Fruit fly (Drosophila melanogaster) whole organism, embryonic: ENCODE results near the gene CG17855.

Source experiments
- Adf1 ChIP-seq: fragments of 200-800 bp; sonication (Bioruptor generic); IDR thresholded peaks from 2 replicates; pipeline ENCODE4 v1.3.6; 2022; ENCODE audit warnings: missing biosample characterization, missing genetic modification characterization
- Bdp1 ChIP-seq: fragments of 200-800 bp; sonication (Bioruptor generic); optimal IDR thresholded peaks from 3 replicates; lab custom pipeline; 2016; ENCODE audit warnings: missing biosample characterization, missing genetic modification characterization
- Bgb ChIP-seq: fragments of 200-800 bp; sonication (Bioruptor generic); IDR thresholded peaks from 2 replicates; pipeline ENCODE4 v1.3.6; 2022; ENCODE audit warnings: missing biosample characterization, missing genetic modification characterization; ENCODE audit not compliant: partially characterized antibody
- Blimp-1 ChIP-seq: fragments of 200-800 bp; sonication (Bioruptor generic); optimal IDR thresholded peaks from 3 replicates; lab custom pipeline; 2018; ENCODE audit warnings: missing biosample characterization, missing genetic modification characterization, mild to moderate bottlenecking, moderate library complexity, missing genetic modification reagents
- CG10274 ChIP-seq: fragments of 200-800 bp; sonication (Bioruptor generic); optimal IDR thresholded peaks from 3 replicates; lab custom pipeline; 2017; ENCODE audit warnings: missing biosample characterization, mild to moderate bottlenecking, missing genetic modification characterization
- CG11456 ChIP-seq: fragments of 200-800 bp; sonication (Bioruptor generic); IDR thresholded peaks from 3 replicates; pipeline ENCODE4 v1.3.6; 2022; ENCODE audit warnings: missing biosample characterization, missing genetic modification characterization
- CG12299 ChIP-seq: fragments of 200-800 bp; sonication (Bioruptor generic); optimal IDR thresholded peaks from 2 replicates; lab custom pipeline; 2018; ENCODE audit warnings: missing biosample characterization, mild to moderate bottlenecking, missing genetic modification characterization
- CG15696 ChIP-seq: fragments of 200-800 bp; sonication (Bioruptor generic); optimal IDR thresholded peaks from 2 replicates; lab custom pipeline; 2019; ENCODE audit warnings: missing biosample characterization, mild to moderate bottlenecking, missing genetic modification characterization, moderate library complexity
- CG1647 ChIP-seq: fragments of 200-800 bp; sonication (Bioruptor generic); optimal IDR thresholded peaks from 3 replicates; lab custom pipeline; 2016; ENCODE audit warnings: missing biosample characterization, missing genetic modification characterization
- CG1792 ChIP-seq: fragments of 200-800 bp; sonication (Bioruptor generic); optimal IDR thresholded peaks from 2 replicates; lab custom pipeline; 2016; ENCODE audit warnings: missing biosample characterization, missing genetic modification characterization
- CG18262 ChIP-seq: fragments of 200-800 bp; optimal IDR thresholded peaks from 3 replicates; lab custom pipeline; 2019; ENCODE audit warnings: missing biosample characterization, mild to moderate bottlenecking, missing genetic modification characterization, moderate library complexity
- CG18476 ChIP-seq: fragments of 200-800 bp; sonication (Bioruptor generic); optimal IDR thresholded peaks from 2 replicates; lab custom pipeline; 2016; ENCODE audit warnings: missing biosample characterization, mild to moderate bottlenecking, missing genetic modification characterization
- CG2712 ChIP-seq: fragments of 200-800 bp; optimal IDR thresholded peaks from 3 replicates; lab custom pipeline; 2019; ENCODE audit warnings: missing biosample characterization, mild to moderate bottlenecking, missing genetic modification characterization, moderate library complexity
- CG34224 ChIP-seq: fragments of 200-800 bp; sonication (Bioruptor generic); IDR thresholded peaks from 3 replicates; pipeline ENCODE4 v1.3.6; 2022; ENCODE audit warnings: missing biosample characterization, missing genetic modification characterization; ENCODE audit not compliant: partially characterized antibody
- CG3995 ChIP-seq: fragments of 200-800 bp; sonication (Bioruptor generic); optimal IDR thresholded peaks from 3 replicates; lab custom pipeline; 2016; ENCODE audit warnings: missing biosample characterization, missing genetic modification characterization
- CG4282 ChIP-seq: fragments of 200-800 bp; sonication (Bioruptor generic); optimal IDR thresholded peaks from 2 replicates; lab custom pipeline; 2016; ENCODE audit warnings: missing biosample characterization, missing genetic modification characterization
- CG4328 ChIP-seq: fragments of 200-800 bp; sonication (Bioruptor generic); optimal IDR thresholded peaks from 3 replicates; lab custom pipeline; 2017; ENCODE audit warnings: missing biosample characterization, missing genetic modification reagents, missing genetic modification characterization
- CG4360 ChIP-seq: fragments of 200-800 bp; sonication (Bioruptor generic); IDR thresholded peaks from 2 replicates; pipeline ENCODE4 v1.3.6; 2022; ENCODE audit warnings: missing biosample characterization, missing genetic modification characterization
- CG4730 ChIP-seq: fragments of 200-800 bp; sonication (Bioruptor generic); IDR thresholded peaks from 2 replicates; pipeline ENCODE4 v1.3.6; 2022; ENCODE audit warnings: missing biosample characterization, missing genetic modification characterization
- CG6813 ChIP-seq: fragments of 200-800 bp; sonication (Bioruptor generic); optimal IDR thresholded peaks from 2 replicates; lab custom pipeline; 2017; ENCODE audit warnings: missing biosample characterization, missing genetic modification characterization, mild to moderate bottlenecking, moderate library complexity, missing genetic modification reagents
- CG7556 ChIP-seq: fragments of 200-800 bp; sonication (Bioruptor generic); optimal IDR thresholded peaks from 2 replicates; lab custom pipeline; 2017; ENCODE audit warnings: missing biosample characterization, mild to moderate bottlenecking, missing genetic modification characterization
- CG7963 ChIP-seq: fragments of 200-800 bp; sonication (Bioruptor generic); IDR thresholded peaks from 3 replicates; pipeline ENCODE4 v1.3.6; 2022; ENCODE audit warnings: missing biosample characterization, missing genetic modification characterization; ENCODE audit not compliant: partially characterized antibody
- Drgx ChIP-seq: fragments of 200-800 bp; sonication (Bioruptor generic); IDR thresholded peaks from 2 replicates; pipeline ENCODE4 v1.3.6; 2022; ENCODE audit warnings: missing biosample characterization, missing genetic modification characterization
- GATAe ChIP-seq: fragments of 200-800 bp; sonication (Bioruptor generic); conservative IDR thresholded peaks from 2 replicates; pipeline ENCODE4 v1.3.6; 2022; ENCODE audit warnings: missing biosample characterization, missing genetic modification characterization
- Gug ChIP-seq: fragments of 200-800 bp; sonication (Bioruptor generic); IDR thresholded peaks from 4 replicates; pipeline ENCODE4 v1.3.6; 2022; ENCODE audit warnings: missing biosample characterization, missing genetic modification characterization
- H2.0 ChIP-seq: fragments of 200-800 bp; sonication (Bioruptor generic); IDR thresholded peaks from 2 replicates; pipeline ENCODE4 v1.3.6; 2022; ENCODE audit warnings: missing biosample characterization, missing genetic modification characterization
- HLH3B ChIP-seq: fragments of 200-800 bp; sonication (Bioruptor generic); IDR thresholded peaks from 2 replicates; pipeline ENCODE4 v1.3.6; 2022; ENCODE audit warnings: missing biosample characterization, missing genetic modification characterization
- PHDP ChIP-seq: fragments of 200-800 bp; sonication (Bioruptor generic); optimal IDR thresholded peaks from 3 replicates; lab custom pipeline; 2018; ENCODE audit warnings: missing biosample characterization, mild to moderate bottlenecking, missing genetic modification characterization, moderate library complexity
- Rx ChIP-seq: fragments of 200-800 bp; sonication (Bioruptor generic); IDR thresholded peaks from 2 replicates; pipeline ENCODE4 v1.3.6; 2022; ENCODE audit warnings: missing biosample characterization, missing genetic modification characterization
- Scr ChIP-seq: fragments of 200-800 bp; sonication (Bioruptor generic); IDR thresholded peaks from 2 replicates; pipeline ENCODE4 v1.3.6; 2022; ENCODE audit warnings: missing biosample characterization, missing genetic modification characterization; ENCODE audit not compliant: partially characterized antibody
- Side ChIP-seq: fragments of 200-800 bp; sonication (Bioruptor generic); optimal IDR thresholded peaks from 2 replicates; lab custom pipeline; 2016; ENCODE audit warnings: missing biosample characterization, missing genetic modification characterization
- ase ChIP-seq: fragments of 200-800 bp; sonication (Bioruptor generic); IDR thresholded peaks from 3 replicates; pipeline ENCODE4 v1.3.6; 2022; ENCODE audit warnings: missing biosample characterization, missing genetic modification characterization
- caup ChIP-seq: fragments of 200-800 bp; sonication (Bioruptor generic); optimal IDR thresholded peaks from 3 replicates; lab custom pipeline; 2017; ENCODE audit warnings: missing biosample characterization, mild to moderate bottlenecking, missing genetic modification characterization, moderate library complexity; ENCODE audit not compliant: severe bottlenecking
- crp ChIP-seq, 2 experiments: fragments of 200-800 bp; sonication (Bioruptor generic); optimal IDR thresholded peaks; 2 replicates in 1 of 2; 3 replicates in 1 of 2; lab custom pipeline; 2017; ENCODE audit warnings: missing biosample characterization in 2 of 2, missing genetic modification characterization in 2 of 2, mild to moderate bottlenecking in 1 of 2, moderate library complexity in 1 of 2
- dati ChIP-seq: fragments of 200-800 bp; sonication (Bioruptor generic); IDR thresholded peaks from 2 replicates; pipeline ENCODE4 v1.3.6; 2022; ENCODE audit warnings: missing biosample characterization, missing genetic modification characterization
- disco-r ChIP-seq: fragments of 200-800 bp; sonication (Bioruptor generic); optimal IDR thresholded peaks from 2 replicates; lab custom pipeline; 2016; ENCODE audit warnings: missing biosample characterization, missing genetic modification characterization
- dpn ChIP-seq, 2 experiments: fragments of 200-800 bp; sonication (Bioruptor generic); optimal IDR thresholded peaks; 3 replicates each; lab custom pipeline; 2016; ENCODE audit warnings: missing biosample characterization in 2 of 2, missing genetic modification characterization in 2 of 2
- en ChIP-seq: fragments of 200-800 bp; sonication (Bioruptor generic); optimal IDR thresholded peaks from 2 replicates; lab custom pipeline; 2016; ENCODE audit warnings: missing biosample characterization, missing genetic modification characterization
- fd64A ChIP-seq: fragments of 200-800 bp; sonication (Bioruptor generic); optimal IDR thresholded peaks from 3 replicates; lab custom pipeline; 2018; ENCODE audit warnings: missing biosample characterization, mild to moderate bottlenecking, missing genetic modification characterization
- gro ChIP-seq: fragments of 200-800 bp; sonication (Bioruptor generic); optimal IDR thresholded peaks from 2 replicates; lab custom pipeline; 2016; ENCODE audit warnings: missing biosample characterization, missing genetic modification characterization
- ham ChIP-seq: fragments of 200-800 bp; sonication (Bioruptor generic); IDR thresholded peaks from 2 replicates; pipeline ENCODE4 v1.3.6; 2022; ENCODE audit warnings: missing biosample characterization, missing genetic modification characterization
- nerfin-2 ChIP-seq: fragments of 200-800 bp; sonication (Bioruptor generic); IDR thresholded peaks from 2 replicates; pipeline ENCODE4 v1.3.6; 2022; ENCODE audit warnings: missing biosample characterization, missing genetic modification characterization; ENCODE audit not compliant: partially characterized antibody
- peb ChIP-seq: fragments of 200-800 bp; sonication (Bioruptor generic); IDR thresholded peaks from 2 replicates; pipeline ENCODE4 v1.3.6; 2022; ENCODE audit warnings: missing biosample characterization, missing genetic modification characterization
- pfk ChIP-seq: fragments of 200-800 bp; sonication (Bioruptor generic); optimal IDR thresholded peaks from 2 replicates; lab custom pipeline; 2018; ENCODE audit warnings: missing biosample characterization, mild to moderate bottlenecking, missing genetic modification characterization, moderate library complexity
- sens ChIP-seq: fragments of 200-800 bp; sonication (Bioruptor generic); peaks from one replicate; lab custom pipeline; 2016; ENCODE audit warnings: missing biosample characterization, missing genetic modification characterization
- shn ChIP-seq: fragments of 200-800 bp; sonication (Bioruptor generic); optimal IDR thresholded peaks from 3 replicates; lab custom pipeline; 2016; ENCODE audit warnings: missing biosample characterization, missing genetic modification characterization
- sima ChIP-seq: fragments of 200-800 bp; sonication (Bioruptor generic); optimal IDR thresholded peaks from 2 replicates; lab custom pipeline; 2016; ENCODE audit warnings: missing biosample characterization, missing genetic modification characterization
- sqz ChIP-seq: fragments of 200-800 bp; sonication (Bioruptor generic); optimal IDR thresholded peaks from 3 replicates; lab custom pipeline; 2018; ENCODE audit warnings: missing biosample characterization, mild to moderate bottlenecking, missing genetic modification characterization
- ssp ChIP-seq: fragments of 200-800 bp; sonication (Bioruptor generic); IDR thresholded peaks from 2 replicates; pipeline ENCODE4 v1.3.6; 2022; ENCODE audit warnings: missing biosample characterization, missing genetic modification characterization
- tll ChIP-seq, 2 experiments: fragments of 200-800 bp in 1 of 2; fragments of >200 bp in 1 of 2; sonication (Bioruptor generic) in 1 of 2; optimal IDR thresholded peaks; 2 replicates each; lab custom pipeline; 2017 to 2019; ENCODE audit warnings: missing biosample characterization in 2 of 2, missing genetic modification characterization in 2 of 2, mild to moderate bottlenecking in 1 of 2, moderate library complexity in 1 of 2
- wdn ChIP-seq: fragments of 200-800 bp; sonication (Bioruptor generic); IDR thresholded peaks from 2 replicates; pipeline ENCODE4 v1.3.6; 2022; ENCODE audit warnings: missing biosample characterization, missing genetic modification characterization
- yki ChIP-seq: fragments of >200 bp; optimal IDR thresholded peaks from 3 replicates; lab custom pipeline; 2018

Gene CG17855

DNA sequence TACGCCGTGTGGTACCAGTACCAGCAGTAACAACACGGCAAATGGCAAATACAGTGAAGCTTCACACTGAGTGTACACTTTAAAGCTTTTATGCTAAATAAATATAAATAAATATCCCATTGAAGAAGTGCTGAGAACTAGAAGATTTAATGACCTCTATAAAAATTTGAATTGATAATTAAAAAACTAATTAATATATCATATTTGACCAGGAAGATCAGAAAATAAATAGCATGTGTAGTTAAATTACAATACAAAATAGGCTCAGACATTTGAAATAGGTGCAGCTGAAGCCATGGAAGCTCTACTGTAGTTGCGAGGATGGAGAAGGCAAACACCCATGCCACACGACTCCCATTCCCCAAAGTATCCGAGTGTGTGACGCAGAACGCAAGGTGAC is 24.2 kb downstream of the CG17855 start (continued):
- TF ChIP-seq Bgb (no peak), peb (no peak), caup (GFP tag; lab: Kevin White, UChicago) (peak; percentile 0), CG7963 (GFP tag; lab: Robert Waterston, UW) (no peak), nerfin-2 (GFP tag; lab: Robert Waterston, UW) (no peak), ham (no peak), yki (lab: Kevin White, UChicago) (no peak), CG18476 (GFP tag; lab: Kevin White, UChicago) (no peak), Gug (GFP tag; lab: Robert Waterston, UW) (0 out of 4 replicates have a peak, but pooled peaks have one; percentile 15), CG10274 (GFP tag; lab: Kevin White, UChicago) (no peak), dati (no peak), dpn (GFP tag; optimal IDR thresholded peaks at IDR 0.05; lab: Kevin White, UChicago) (peak in 1 of 2 experiments; percentile 32), CG7556 (GFP tag; lab: Kevin White, UChicago) (peak; percentile 58), CG34224 (no peak), shn (no peak), CG1792 (GFP tag; lab: Kevin White, UChicago) (no peak), CG2712 (tag; lab: Kevin White, UChicago) (peak; percentile 54), tll (GFP tag; optimal IDR thresholded peaks at IDR 0.05; lab: Kevin White, UChicago) (no peak), HLH3B (GFP tag; lab: Robert Waterston, UW) (peak; percentile 44; the same call in 1 of the 2 replicates), Drgx (GFP tag; lab: Robert Waterston, UW) (peak; percentile 72), CG1647 (no peak), sqz (no peak), CG11456 (GFP tag; lab: Robert Waterston, UW) (no peak), Rx (GFP tag; lab: Robert Waterston, UW) (no peak), sens (GFP tag; lab: Kevin White, UChicago) (peak; percentile 72), Adf1 (no peak), CG18262 (tag; lab: Kevin White, UChicago) (peak; percentile 42), PHDP (tag; lab: Kevin White, UChicago) (peak; percentile 60), CG4730 (GFP tag; lab: Robert Waterston, UW) (no peak), ase (GFP tag; lab: Robert Waterston, UW) (no peak), CG15696 (tag; lab: Kevin White, UChicago) (no peak), CG3995 (GFP tag; lab: Kevin White, UChicago) (no peak), wdn (0 out of 2 replicates have a peak, but pooled peaks have one; percentile 18), CG4328 (peak; percentile 10), en (GFP tag; lab: Kevin White, UChicago) (no peak), Bdp1 (no peak), GATAe (GFP tag; lab: Robert Waterston, UW) (no peak), ssp (GFP tag; lab: Robert Waterston, UW) (no peak), pfk (GFP tag; lab: Kevin White, UChicago) (no peak), fd64A (GFP tag; lab: Kevin White, UChicago) (no peak), crp (GFP tag; optimal IDR thresholded peaks at IDR 0.05; lab: Kevin White, UChicago) (no peak), H2.0 (GFP tag; lab: Robert Waterston, UW) (no peak), CG12299 (tag; lab: Kevin White, UChicago) (no peak), CG4282 (no peak), Side (no peak), Scr (GFP tag; lab: Robert Waterston, UW) (no peak), gro (GFP tag; lab: Kevin White, UChicago) (no peak), Blimp-1 (GFP tag; lab: Kevin White, UChicago) (peak; percentile 50), disco-r (GFP tag; lab: Kevin White, UChicago) (no peak), CG6813 (GFP tag; lab: Kevin White, UChicago) (no peak), CG4360 (no peak), sima (no peak)
